Worm (Caenorhabditis elegans): Measurements from ENCODE around the gene srw-55.
A peak's percentile ranks its signal among the peaks of the same experiment; 100 is the strongest.

srw-55 gene

ce11 chrV:15899696-15900095 is 40.5 kb downstream of the srw-55 start, which contains the start of gene T06C12.14:
Gene T06C12.14 (plus strand): TSS chrV:15899996.
- TF ChIP-seq unc-62 (GFP tag; optimal IDR thresholded peaks at IDR 0.05 in 1 of 2) (peak in 1 of 2 experiments; percentile 53), unc-62 (tag; optimal IDR thresholded peaks at IDR 0.05) (no peak), lin-1 (GFP tag; IDR thresholded peaks at IDR 0.05) (no peak), madf-5 (GFP tag; IDR thresholded peaks at IDR 0.05) (no peak), ceh-28 (tag; optimal IDR thresholded peaks at IDR 0.05) (no peak), dpl-1 (GFP tag; optimal IDR thresholded peaks at IDR 0.05) (no peak)

- TF ChIP-seq ceh-32 (tag; optimal IDR thresholded peaks at IDR 0.05; ENCODE audit: poor library complexity) (no peak), fkh-10 (GFP tag; optimal IDR thresholded peaks at IDR 0.05) (no peak)
Measured at ce11 chrV:15897696-15898095, 42.5 kb downstream of the srw-55 start, which contains the start of gene str-60. Gene str-60 (plus strand): TSS chrV:15897996.

ce11 chrV:15896671-15897070 is 43.5 kb downstream of the srw-55 start, which contains the start of gene nhr-213:
Gene nhr-213 (minus strand): TSS chrV:15896771.
- TF ChIP-seq nhr-25 (tag; optimal IDR thresholded peaks at IDR 0.05; ENCODE audit: borderline replicate concordance, insufficient read depth), result no peak
- TF ChIP-seq F26F4.8 (GFP tag; conservative IDR thresholded peaks at IDR 0.05), result no peak

- TF ChIP-seq lsy-2 (tag; optimal IDR thresholded peaks at IDR 0.05) (no peak), ztf-7 (tag; optimal IDR thresholded peaks at IDR 0.05) (no peak), dve-1 (tag; optimal IDR thresholded peaks at IDR 0.05; ENCODE audit: insufficient read depth) (no peak), D1046.2 (GFP tag; IDR thresholded peaks at IDR 0.05) (no peak), F44E2.7 (GFP tag; IDR thresholded peaks at IDR 0.05) (no peak), mxl-2 (GFP tag; conservative IDR thresholded peaks at IDR 0.05) (no peak), T20F7.1 (GFP tag; optimal IDR thresholded peaks at IDR 0.05) (no peak), set-16 (GFP tag; IDR thresholded peaks at IDR 0.05) (no peak), Y105C5A.15 (GFP tag; IDR thresholded peaks at IDR 0.05) (no peak), zfp-3 (GFP tag; conservative IDR thresholded peaks at IDR 0.05) (no peak), pha-4 (GFP tag; IDR thresholded peaks at IDR 0.05) (no peak), pha-4 (tag; optimal IDR thresholded peaks at IDR 0.05) (no peak), mdl-1 (tag; optimal IDR thresholded peaks at IDR 0.05) (no peak), ceh-44 (GFP tag; IDR thresholded peaks at IDR 0.05) (no peak), aly-2 (tag; optimal IDR thresholded peaks at IDR 0.05) (no peak), zip-2 (tag; optimal IDR thresholded peaks at IDR 0.05) (no peak), mdt-29 (GFP tag; IDR thresholded peaks at IDR 0.05) (no peak), nhr-237 (tag; optimal IDR thresholded peaks at IDR 0.05) (no peak), Y5F2A.4 (GFP tag; optimal IDR thresholded peaks at IDR 0.05) (no peak)
Measured at ce11 chrV:15892696-15893095, 47.5 kb downstream of the srw-55 start, which contains the start of gene T06C12.11. Gene T06C12.11 (plus strand): TSS chrV:15892996.

- TF ChIP-seq nhr-25 (tag; optimal IDR thresholded peaks at IDR 0.05; ENCODE audit: borderline replicate concordance, insufficient read depth) (no peak), madf-9 (GFP tag; conservative IDR thresholded peaks at IDR 0.05) (no peak), dve-1 (tag; optimal IDR thresholded peaks at IDR 0.05; ENCODE audit: insufficient read depth) (no peak), unc-39 (tag; optimal IDR thresholded peaks at IDR 0.05) (no peak)
Measured at ce11 chrV:15891761-15892160, 48.4 kb downstream of the srw-55 start, which contains the start of gene T06C12.12. Gene T06C12.12 (plus strand): TSS chrV:15892061.

- TF ChIP-seq saeg-2 (GFP tag; IDR thresholded peaks at IDR 0.05), result no peak
- TF ChIP-seq spr-3 (GFP tag; optimal IDR thresholded peaks at IDR 0.05), result no peak
- no peak for TF ChIP-seq lin-1 (GFP tag; IDR thresholded peaks at IDR 0.05)
- TF ChIP-seq mdt-29 (GFP tag; IDR thresholded peaks at IDR 0.05), result no peak
- no peak for TF ChIP-seq tag-97 (GFP tag; IDR thresholded peaks at IDR 0.05)
- no peak for TF ChIP-seq zfp-3 (GFP tag; conservative IDR thresholded peaks at IDR 0.05)
- TF ChIP-seq ces-1 (GFP tag; optimal IDR thresholded peaks at IDR 0.05), result no peak
- no peak for TF ChIP-seq mes-2 (tag; optimal IDR thresholded peaks at IDR 0.05; ENCODE audit: poor library complexity, severe bottlenecking)
- TF ChIP-seq zip-2 (tag; optimal IDR thresholded peaks at IDR 0.05), result no peak
- TF ChIP-seq lir-3 (tag; optimal IDR thresholded peaks at IDR 0.05), result no peak
- no peak for TF ChIP-seq set-16 (GFP tag; IDR thresholded peaks at IDR 0.05)
- TF ChIP-seq unc-39 (tag; optimal IDR thresholded peaks at IDR 0.05), result no peak
- TF ChIP-seq Y75B8A.6 (GFP tag; IDR thresholded peaks at IDR 0.05), result no peak
- TF ChIP-seq aly-2 (tag; optimal IDR thresholded peaks at IDR 0.05), result no peak
- no peak for TF ChIP-seq Y105C5A.15 (GFP tag; IDR thresholded peaks at IDR 0.05)
- TF ChIP-seq snpc-4 (tag; optimal IDR thresholded peaks at IDR 0.05), result no peak
- TF ChIP-seq jun-1 (tag; optimal IDR thresholded peaks at IDR 0.05), result no peak
- TF ChIP-seq dve-1 (tag; optimal IDR thresholded peaks at IDR 0.05; ENCODE audit: insufficient read depth), result peak; percentile 59
- TF ChIP-seq lim-7 (GFP tag; IDR thresholded peaks at IDR 0.05), result no peak
Measured at ce11 chrV:15891279-15891678, 48.9 kb downstream of the srw-55 start.
